Worm (Caenorhabditis elegans) whole organism, mixed stage, embryonic: ENCODE measurements around the gene T01B7.13.
A peak's percentile ranks its signal among the peaks of the same experiment; 100 is the strongest.

Experiments
- M03D4.4 ChIP-seq: sonication (generic microtip); optimal IDR thresholded peaks from 2 replicates; lab custom pipeline; 2017; ENCODE audit warnings: mild to moderate bottlenecking, missing genetic modification characterization, missing compliant biosample characterization
- bed-3 ChIP-seq: fragments of 200-800 bp; sonication (Bioruptor generic); optimal IDR thresholded peaks from 3 replicates; lab custom pipeline; 2018; ENCODE audit warnings: mild to moderate bottlenecking, missing genetic modification characterization, moderate library complexity, missing compliant biosample characterization
- blmp-1 ChIP-seq: fragments of 150-350 bp; optimal IDR thresholded peaks from 2 replicates; lab custom pipeline; 2014; ENCODE audit warnings: missing biosample characterization, missing genetic modification characterization
- ceh-39 ChIP-seq: fragments of 150-350 bp; optimal IDR thresholded peaks from 2 replicates; lab custom pipeline; 2014; ENCODE audit warnings: missing biosample characterization, missing genetic modification characterization
- ceh-43 ChIP-seq: fragments of 200-800 bp; sonication (Bioruptor generic); optimal IDR thresholded peaks from 2 replicates; lab custom pipeline; 2018; ENCODE audit warnings: mild to moderate bottlenecking, missing genetic modification characterization, moderate library complexity, missing compliant biosample characterization
- ceh-83 ChIP-seq: fragments of 200-800 bp; sonication (Bioruptor generic); optimal IDR thresholded peaks from 2 replicates; lab custom pipeline; 2018; ENCODE audit warnings: mild to moderate bottlenecking, missing genetic modification characterization, missing compliant biosample characterization
- cnd-1 ChIP-seq: fragments of 200-800 bp; sonication (Bioruptor generic); optimal IDR thresholded peaks from 2 replicates; lab custom pipeline; 2018; ENCODE audit warnings: mild to moderate bottlenecking, missing genetic modification characterization, missing compliant biosample characterization
- elt-1 ChIP-seq: sonication (generic microtip); optimal IDR thresholded peaks from 2 replicates; lab custom pipeline; 2017; ENCODE audit warnings: missing genetic modification characterization, mild to moderate bottlenecking, missing compliant biosample characterization, antibody characterized with exemption, moderate library complexity, borderline replicate concordance; ENCODE audit not compliant: insufficient read depth
- elt-3 ChIP-seq: fragments of 150-350 bp; optimal IDR thresholded peaks from 2 replicates; lab custom pipeline; 2014; ENCODE audit warnings: missing biosample characterization, missing genetic modification characterization
- flh-1 ChIP-seq: fragments of 200-800 bp; sonication (Bioruptor generic); optimal IDR thresholded peaks from 2 replicates; lab custom pipeline; 2018; ENCODE audit warnings: mild to moderate bottlenecking, missing genetic modification characterization, moderate library complexity, missing compliant biosample characterization
- hlh-1 ChIP-seq: fragments of 150-350 bp; optimal IDR thresholded peaks from 2 replicates; lab custom pipeline; 2014; ENCODE audit warnings: missing biosample characterization, missing genetic modification reagents, missing genetic modification characterization
- lin-13 ChIP-seq: fragments of 150-350 bp; optimal IDR thresholded peaks from 2 replicates; lab custom pipeline; 2014; ENCODE audit warnings: missing biosample characterization, missing genetic modification characterization
- lsy-2 ChIP-seq: fragments of 150-350 bp; optimal IDR thresholded peaks from 2 replicates; lab custom pipeline; 2014; ENCODE audit warnings: missing biosample characterization, missing genetic modification characterization
- mls-2 ChIP-seq: sonication (generic microtip); optimal IDR thresholded peaks from 2 replicates; lab custom pipeline; 2016; ENCODE audit warnings: mild to moderate bottlenecking, missing genetic modification characterization, moderate library complexity, missing compliant biosample characterization
- nhr-12 ChIP-seq: fragments of 150-350 bp; optimal IDR thresholded peaks from 2 replicates; lab custom pipeline; 2014; ENCODE audit warnings: missing biosample characterization, missing genetic modification characterization
- nhr-2 ChIP-seq: fragments of 150-350 bp; optimal IDR thresholded peaks from 2 replicates; lab custom pipeline; 2014; ENCODE audit warnings: missing biosample characterization, missing genetic modification characterization
- nhr-237 ChIP-seq: fragments of 150-350 bp; optimal IDR thresholded peaks from 2 replicates; lab custom pipeline; 2014; ENCODE audit warnings: missing biosample characterization, missing genetic modification characterization
- nhr-28 ChIP-seq: fragments of 150-350 bp; optimal IDR thresholded peaks from 2 replicates; lab custom pipeline; 2014; ENCODE audit warnings: missing biosample characterization, missing genetic modification characterization
- pha-4 ChIP-seq: fragments of 150-350 bp; optimal IDR thresholded peaks from 2 replicates; lab custom pipeline; 2018; ENCODE audit warnings: missing biosample characterization, missing genetic modification reagents, missing genetic modification characterization
- sem-2 ChIP-seq: fragments of 200-800 bp; sonication (Bioruptor generic); optimal IDR thresholded peaks from 2 replicates; lab custom pipeline; 2018; ENCODE audit warnings: mild to moderate bottlenecking, missing genetic modification characterization, missing compliant biosample characterization
- snpc-4 ChIP-seq: fragments of 150-350 bp; optimal IDR thresholded peaks from 2 replicates; lab custom pipeline; 2014; ENCODE audit warnings: missing biosample characterization, missing genetic modification characterization
- sptf-1 ChIP-seq: sonication (generic microtip); optimal IDR thresholded peaks from 2 replicates; lab custom pipeline; 2017; ENCODE audit warnings: mild to moderate bottlenecking, missing genetic modification characterization, moderate library complexity, missing compliant biosample characterization
- tbx-8 ChIP-seq: fragments of 200-800 bp; sonication (Bioruptor generic); optimal IDR thresholded peaks from 2 replicates; lab custom pipeline; 2018; ENCODE audit warnings: mild to moderate bottlenecking, missing genetic modification characterization, moderate library complexity, missing compliant biosample characterization
- unc-120 ChIP-seq: sonication (generic microtip); optimal IDR thresholded peaks from 2 replicates; lab custom pipeline; 2017; ENCODE audit warnings: missing genetic modification characterization, missing compliant biosample characterization; ENCODE audit not compliant: poor library complexity, severe bottlenecking
- unc-39 ChIP-seq: fragments of 150-350 bp; optimal IDR thresholded peaks from 2 replicates; lab custom pipeline; 2014; ENCODE audit warnings: missing biosample characterization, missing genetic modification characterization
- unc-62 ChIP-seq: fragments of 150-350 bp; optimal IDR thresholded peaks from 2 replicates; lab custom pipeline; 2014; ENCODE audit warnings: missing biosample characterization, missing genetic modification reagents, missing genetic modification characterization
- ztf-11 ChIP-seq: fragments of 150-350 bp; optimal IDR thresholded peaks from 2 replicates; lab custom pipeline; 2014; ENCODE audit warnings: missing biosample characterization, missing genetic modification characterization

T01B7.13 gene

DNA sequence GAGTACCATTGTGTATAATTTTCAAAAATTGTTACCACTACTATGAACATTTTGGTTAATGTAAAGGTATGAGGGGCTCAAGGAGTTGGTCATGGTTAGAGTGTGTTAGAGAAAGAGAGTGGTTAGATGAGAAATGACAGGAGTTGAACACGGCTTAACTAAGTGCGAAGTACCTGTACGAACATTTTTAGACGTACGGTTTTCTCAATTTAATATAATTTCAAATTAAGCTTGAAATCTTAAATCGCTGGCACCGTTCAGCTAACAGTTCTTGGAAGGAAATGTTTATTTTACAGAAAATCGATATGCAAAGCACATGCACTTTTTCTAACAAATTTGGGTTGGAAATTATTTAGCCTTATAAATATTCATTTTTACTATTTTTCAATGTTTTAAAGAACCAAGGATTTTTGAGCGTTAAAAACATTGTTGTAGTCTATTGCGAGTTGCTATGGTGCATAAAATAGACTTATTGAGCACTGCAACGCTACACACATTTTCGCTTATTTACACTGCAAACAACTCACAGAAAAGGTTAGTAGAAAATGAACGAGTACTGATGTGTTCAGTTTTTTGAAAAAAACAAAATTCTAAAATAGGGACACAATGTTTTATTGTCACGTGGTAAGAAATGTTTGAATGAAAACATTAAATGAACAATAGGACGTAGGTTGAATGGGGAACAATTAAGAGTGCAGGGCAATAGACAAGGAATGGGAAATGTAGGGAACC lies 13.4 kb upstream of the T01B7.13 start, which contains the start of gene sphk-1:
sphk-1 (minus strand) TSS at position 51 of the 732 bp plus-strand sequence.
- TF ChIP-seq unc-39 (tag; lab: Kevin White, UChicago) (no peak), unc-62 (GFP tag; lab: Kevin White, UChicago) (no peak), ceh-43 (GFP tag; lab: Kevin White, UChicago) (no peak), pha-4 (tag; lab: Kevin White, UChicago) (peak; percentile 52)

DNA sequence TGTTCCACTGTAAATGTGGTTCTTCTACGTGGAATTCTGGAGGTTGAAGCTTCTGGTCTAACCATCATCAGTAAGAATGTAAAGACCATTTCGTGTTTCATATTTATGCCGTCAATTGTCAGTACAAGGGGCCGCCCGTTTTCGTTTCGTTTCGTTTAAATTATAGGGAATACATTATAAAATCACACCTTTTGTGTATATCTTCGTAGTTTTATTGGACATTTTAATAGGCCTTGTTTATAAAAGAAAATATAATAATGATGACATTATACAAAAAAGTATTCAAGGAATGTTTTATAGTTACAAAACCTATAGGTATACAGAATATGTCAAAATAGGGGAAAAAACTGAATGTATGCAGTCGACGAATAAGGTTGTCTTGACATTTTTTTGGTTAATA lies 11.5 kb upstream of the T01B7.13 start, which contains the start of gene ceh-7:
ceh-7 (minus strand) TSS at position 101 of the 400 bp plus-strand sequence.
- TF ChIP-seq ceh-39 (tag; lab: Kevin White, UChicago) (no peak), cnd-1 (no peak), elt-3 (tag; lab: Kevin White, UChicago) (no peak), pha-4 (tag; lab: Kevin White, UChicago) (no peak), sptf-1 (tag; lab: Kevin White, UChicago) (no peak), flh-1 (GFP tag; lab: Kevin White, UChicago) (no peak), nhr-28 (tag; lab: Kevin White, UChicago) (no peak), bed-3 (no peak), lin-13 (no peak), elt-1 (tag; lab: Kevin White, UChicago) (no peak), unc-120 (tag; lab: Kevin White, UChicago) (no peak), ceh-43 (GFP tag; lab: Kevin White, UChicago) (no peak), M03D4.4 (tag; lab: Kevin White, UChicago) (no peak), lsy-2 (tag; lab: Kevin White, UChicago) (no peak), blmp-1 (tag; lab: Kevin White, UChicago) (no peak), ztf-11 (tag; lab: Kevin White, UChicago) (no peak), snpc-4 (tag; lab: Kevin White, UChicago) (no peak)

DNA sequence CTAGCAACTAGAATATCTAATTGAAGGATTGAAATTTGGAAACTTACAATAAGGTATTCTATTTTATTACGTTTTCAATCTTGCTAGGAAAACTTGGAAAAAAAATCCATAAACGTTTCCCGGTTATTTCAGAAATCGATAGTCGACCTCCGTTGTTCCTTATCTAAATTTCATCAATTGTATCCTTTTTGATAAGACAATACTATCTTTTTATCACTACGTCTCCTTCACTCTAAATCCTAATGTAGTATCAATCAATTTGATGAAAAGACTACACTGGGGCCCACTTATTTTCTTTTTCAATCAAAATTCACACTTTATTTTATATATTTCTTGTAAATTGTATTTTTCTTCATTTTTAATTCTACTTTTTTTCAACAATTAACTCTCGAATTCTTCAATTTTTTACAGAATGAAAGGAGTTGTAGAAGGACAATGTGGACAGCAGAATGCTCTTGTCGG lies 10.8 kb upstream of the T01B7.13 start, which contains the start of gene prx-5:
prx-5 (plus strand) TSS at position 412 of the 462 bp plus-strand sequence.
- no peak for TF ChIP-seq M03D4.4 (tag; lab: Kevin White, UChicago)
- TF ChIP-seq pha-4 (tag; lab: Kevin White, UChicago): no peak
- no peak for TF ChIP-seq lin-13
- no peak for TF ChIP-seq sem-2
- TF ChIP-seq elt-3 (tag; lab: Kevin White, UChicago): no peak
- no peak for TF ChIP-seq lsy-2 (tag; lab: Kevin White, UChicago)
- TF ChIP-seq tbx-8 (GFP tag; lab: Kevin White, UChicago): no peak
- TF ChIP-seq mls-2 (tag; lab: Kevin White, UChicago): no peak
- TF ChIP-seq cnd-1: no peak
- no peak for TF ChIP-seq ceh-39 (tag; lab: Kevin White, UChicago)
- TF ChIP-seq ceh-43 (GFP tag; lab: Kevin White, UChicago): no peak
- no peak for TF ChIP-seq unc-120 (tag; lab: Kevin White, UChicago)

DNA sequence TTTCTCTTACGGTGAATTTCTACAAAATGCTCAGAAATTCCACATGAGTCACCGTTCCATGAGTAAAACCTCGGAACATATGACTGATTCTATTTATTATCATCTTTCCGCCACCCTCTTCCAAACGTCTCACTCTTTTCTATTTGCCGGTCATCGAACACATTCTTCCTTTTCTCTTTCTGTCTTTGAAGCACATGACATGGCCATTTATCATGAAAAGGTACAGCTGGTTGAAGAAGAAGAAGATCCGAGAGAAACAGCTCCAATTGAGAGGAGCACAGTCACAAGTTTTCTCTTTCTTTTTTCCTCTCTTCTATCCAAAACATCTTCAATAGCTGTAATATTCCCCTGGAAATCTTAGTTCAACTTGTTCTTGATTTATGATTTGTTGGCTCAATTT lies 8.2 kb upstream of the T01B7.13 start, which contains the start of gene cup-16:
cup-16 (plus strand) TSS at position 132 of the 400 bp plus-strand sequence.
- no peak for TF ChIP-seq snpc-4 (tag; lab: Kevin White, UChicago)
- TF ChIP-seq hlh-1 (tag; lab: Kevin White, UChicago): peak; percentile 35
- peak; percentile 20 for TF ChIP-seq unc-62 (GFP tag; lab: Kevin White, UChicago)
- no peak for TF ChIP-seq ceh-43 (GFP tag; lab: Kevin White, UChicago)
- TF ChIP-seq unc-120 (tag; lab: Kevin White, UChicago): peak; percentile 3

DNA sequence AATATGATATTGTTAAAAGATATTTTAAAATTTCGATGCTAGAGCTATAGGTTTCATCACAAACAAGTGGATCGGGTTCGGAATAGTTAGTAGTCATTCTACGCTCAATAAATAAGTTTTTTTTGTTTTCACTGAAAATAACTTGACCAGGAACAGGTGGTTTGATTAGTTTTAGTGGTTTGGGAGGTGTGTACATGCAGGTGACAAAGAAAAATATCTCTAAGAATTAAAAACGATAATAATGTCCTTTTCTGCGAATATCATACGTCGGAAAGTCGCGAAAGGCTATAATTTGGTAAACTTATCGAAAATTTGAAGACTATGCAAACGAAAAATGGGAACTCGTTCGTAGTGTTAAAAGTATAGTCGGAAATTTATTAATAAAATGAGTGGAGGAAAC lies 4.9 kb upstream of the T01B7.13 start, which contains the start of gene srg-15:
srg-15 (minus strand) TSS at position 101 of the 400 bp plus-strand sequence.
- TF ChIP-seq elt-3 (tag; lab: Kevin White, UChicago): no peak
- no peak for TF ChIP-seq nhr-12
- no peak for TF ChIP-seq bed-3
- no peak for TF ChIP-seq unc-39 (tag; lab: Kevin White, UChicago)
- no peak for TF ChIP-seq nhr-237 (tag; lab: Kevin White, UChicago)
- TF ChIP-seq ceh-83 (GFP tag; lab: Kevin White, UChicago): no peak
- no peak for TF ChIP-seq unc-120 (tag; lab: Kevin White, UChicago)
- TF ChIP-seq nhr-2 (tag; lab: Kevin White, UChicago): no peak
- no peak for TF ChIP-seq sptf-1 (tag; lab: Kevin White, UChicago)
- no peak for TF ChIP-seq lsy-2 (tag; lab: Kevin White, UChicago)
